Fruit fly (Drosophila melanogaster): ENCODE results near the gene RpS10a.
A peak's percentile ranks its signal among the peaks of the same experiment; 100 is the strongest.

RpS10a gene

DNA sequence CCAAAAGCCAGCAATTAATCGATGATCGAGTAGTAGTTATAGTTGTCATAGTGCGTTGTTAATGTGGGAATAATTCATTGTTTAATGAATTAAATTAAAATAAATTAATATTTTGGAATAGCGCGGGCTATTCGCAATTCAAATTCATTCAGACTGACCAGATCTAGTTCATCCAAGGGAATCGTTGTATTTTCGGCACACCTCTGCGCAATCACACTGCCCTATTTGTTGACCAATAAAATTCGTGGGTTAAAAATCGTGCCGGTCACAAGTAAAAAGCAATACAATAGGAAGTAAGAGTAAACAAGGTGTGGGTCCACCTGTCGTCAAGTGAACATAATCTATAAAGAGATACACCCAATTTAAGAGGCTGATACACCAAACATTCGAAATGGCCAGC lies 26.5 kb downstream of the RpS10a start, which contains the start of gene CG12883 (continued):
- no peak for TF ChIP-seq Rx (GFP tag; IDR thresholded peaks at IDR 0.05)
- no peak for TF ChIP-seq br (optimal IDR thresholded peaks at IDR 0.05)
- TF ChIP-seq fd3F (GFP tag; optimal IDR thresholded peaks at IDR 0.05) = no peak
- no peak for TF ChIP-seq CG8478 (optimal IDR thresholded peaks at IDR 0.05)
- no peak for TF ChIP-seq bsh (GFP tag; optimal IDR thresholded peaks at IDR 0.05)
- no peak for TF ChIP-seq hbn (GFP tag; IDR thresholded peaks at IDR 0.05; ENCODE audit: partially characterized antibody)
- no peak for TF ChIP-seq CG18011 (GFP tag; optimal IDR thresholded peaks at IDR 0.05)
- TF ChIP-seq slp2 (GFP tag; optimal IDR thresholded peaks at IDR 0.05) = no peak
- no peak for TF ChIP-seq psq (GFP tag; optimal IDR thresholded peaks at IDR 0.05)
- TF ChIP-seq MESR4 (GFP tag; optimal IDR thresholded peaks at IDR 0.05) = peak; percentile 46
- TF ChIP-seq CG15514 (GFP tag; optimal IDR thresholded peaks at IDR 0.05) = peak; percentile 52
- TF ChIP-seq CG1024 (GFP tag; IDR thresholded peaks at IDR 0.05) = no peak
- no peak for TF ChIP-seq CG10979 (tag; optimal IDR thresholded peaks at IDR 0.05)
- TF ChIP-seq Nf-YC (tag; optimal IDR thresholded peaks at IDR 0.05) = peak; percentile 84
- no peak for TF ChIP-seq hth (optimal IDR thresholded peaks at IDR 0.05)
- TF ChIP-seq CG17612 (GFP tag; IDR thresholded peaks at IDR 0.05) = no peak
- no peak for TF ChIP-seq CG8944 (GFP tag; optimal IDR thresholded peaks at IDR 0.05)
- peak; percentile 54; the same call in 1 of the 2 replicates for TF ChIP-seq vvl (GFP tag; IDR thresholded peaks at IDR 0.05)
- no peak for TF ChIP-seq CG15269 (tag; optimal IDR thresholded peaks at IDR 0.05)
- no peak for TF ChIP-seq CG3163 (GFP tag; optimal IDR thresholded peaks at IDR 0.05)
- no peak for TF ChIP-seq CG16813 (GFP tag; IDR thresholded peaks at IDR 0.05; ENCODE audit: partially characterized antibody)
- no peak for TF ChIP-seq CG1603 (tag; optimal IDR thresholded peaks at IDR 0.05)
- TF ChIP-seq CkIIα-i1 (GFP tag; IDR thresholded peaks at IDR 0.05) = no peak
- no peak for TF ChIP-seq twi (tag; optimal IDR thresholded peaks at IDR 0.05)
- TF ChIP-seq so (GFP tag; IDR thresholded peaks at IDR 0.05) = no peak
- no peak for TF ChIP-seq Poxn (GFP tag; IDR thresholded peaks at IDR 0.05)
- no peak for TF ChIP-seq CG5245 (GFP tag; optimal IDR thresholded peaks at IDR 0.05)
- no peak for TF ChIP-seq CG11504 (tag; optimal IDR thresholded peaks at IDR 0.05)
- TF ChIP-seq bbx (GFP tag; IDR thresholded peaks at IDR 0.05; ENCODE audit: partially characterized antibody) = peak; percentile 8; the same call in 1 of the 2 replicates
- TF ChIP-seq ci (GFP tag; IDR thresholded peaks at IDR 0.05) = 0 out of 3 replicates have a peak, but pooled peaks have one; percentile 12
- TF ChIP-seq CG12659 (GFP tag; optimal IDR thresholded peaks at IDR 0.05) = peak; percentile 5
- TF ChIP-seq cg (GFP tag; optimal IDR thresholded peaks at IDR 0.05) = no peak
- no peak for TF ChIP-seq HLH3B (GFP tag; IDR thresholded peaks at IDR 0.05)
- TF ChIP-seq CG13287 (GFP tag; IDR thresholded peaks at IDR 0.05; ENCODE audit: partially characterized antibody) = no peak; the same call in 1 of the 2 replicates
- no peak for TF ChIP-seq grau (tag; optimal IDR thresholded peaks at IDR 0.05)
- TF ChIP-seq ab (GFP tag; optimal IDR thresholded peaks at IDR 0.05) = no peak
- TF ChIP-seq CG6272 (GFP tag; IDR thresholded peaks at IDR 0.05) = no peak
- no peak for TF ChIP-seq dpn (GFP tag; optimal IDR thresholded peaks at IDR 0.05)
- peak; percentile 3 for TF ChIP-seq CG4617 (GFP tag; optimal IDR thresholded peaks at IDR 0.05; ENCODE audit: borderline replicate concordance)
- TF ChIP-seq hb (GFP tag; IDR thresholded peaks at IDR 0.05; ENCODE audit: partially characterized antibody) = no peak
- TF ChIP-seq sna (GFP tag; IDR thresholded peaks at IDR 0.05; ENCODE audit: partially characterized antibody) = no peak
- 0 out of 2 replicates have a peak, but pooled peaks have one; percentile 33 for TF ChIP-seq unc-4 (GFP tag; IDR thresholded peaks at IDR 0.05; ENCODE audit: partially characterized antibody)
- TF ChIP-seq GATAe (GFP tag; conservative IDR thresholded peaks at IDR 0.05) = no peak
- no peak for TF ChIP-seq CG4424 (GFP tag; optimal IDR thresholded peaks at IDR 0.05)
- no peak for TF ChIP-seq pum (GFP tag; optimal IDR thresholded peaks at IDR 0.05)
- no peak for TF ChIP-seq Hr3 (GFP tag; optimal IDR thresholded peaks at IDR 0.05)
- no peak for TF ChIP-seq ac (GFP tag; optimal IDR thresholded peaks at IDR 0.05)
- no peak for TF ChIP-seq Atf6 (GFP tag; IDR thresholded peaks at IDR 0.05)
- no peak for TF ChIP-seq H15 (GFP tag; IDR thresholded peaks at IDR 0.05)
- no peak for TF ChIP-seq lbe (GFP tag; optimal IDR thresholded peaks at IDR 0.05)
- no peak for TF ChIP-seq Dref (GFP tag; IDR thresholded peaks at IDR 0.05)
- no peak for TF ChIP-seq ATbp (GFP tag; optimal IDR thresholded peaks at IDR 0.05)
